Worm (Caenorhabditis elegans) whole organism, early embryonic: Measurements from ENCODE around the gene slc-36.1.

Experiments
- B0310.2 ChIP-seq: sonication (generic microtip); optimal IDR thresholded peaks from 2 replicates; lab custom pipeline; 2016; ENCODE audit warnings: mild to moderate bottlenecking, missing genetic modification characterization, missing compliant biosample characterization
- F13C5.2 ChIP-seq: sonication (generic microtip); optimal IDR thresholded peaks from 2 replicates; lab custom pipeline; 2017; ENCODE audit warnings: mild to moderate bottlenecking, missing genetic modification characterization, inconsistent platforms, missing compliant biosample characterization
- aly-1 ChIP-seq: sonication (generic microtip); optimal IDR thresholded peaks from 2 replicates; lab custom pipeline; 2016; ENCODE audit warnings: missing genetic modification characterization, missing compliant biosample characterization
- ama-1 ChIP-seq: fragments of 150-350 bp; optimal IDR thresholded peaks from 2 replicates; lab custom pipeline; 2014
- ceh-13 ChIP-seq: fragments of 200-800 bp; sonication (Bioruptor generic); optimal IDR thresholded peaks from 2 replicates; lab custom pipeline; 2018; ENCODE audit warnings: mild to moderate bottlenecking, missing genetic modification characterization, missing compliant biosample characterization
- ceh-36 ChIP-seq: sonication (generic microtip); optimal IDR thresholded peaks from 2 replicates; lab custom pipeline; 2016; ENCODE audit warnings: missing genetic modification characterization, inconsistent platforms, missing compliant biosample characterization
- ets-7 ChIP-seq: sonication (generic microtip); optimal IDR thresholded peaks from 2 replicates; lab custom pipeline; 2016; ENCODE audit warnings: missing genotype, missing genetic modification characterization, missing compliant biosample characterization
- flt-1 ChIP-seq: fragments of 200-800 bp; sonication (Bioruptor generic); IDR thresholded peaks from 2 replicates; pipeline ENCODE4 v1.3.6; 2022; ENCODE audit warnings: missing genetic modification characterization, missing compliant biosample characterization
- hmbx-1 ChIP-seq: sonication (generic microtip); optimal IDR thresholded peaks from 2 replicates; lab custom pipeline; 2016; ENCODE audit warnings: mild to moderate bottlenecking, missing genetic modification characterization, missing compliant biosample characterization
- hmg-4 ChIP-seq: fragments of 200-800 bp; sonication (Bioruptor generic); optimal IDR thresholded peaks from 2 replicates; lab custom pipeline; 2018; ENCODE audit warnings: mild to moderate bottlenecking, missing genetic modification characterization, missing compliant biosample characterization
- hnd-1 ChIP-seq: sonication (generic microtip); optimal IDR thresholded peaks from 2 replicates; lab custom pipeline; 2016; ENCODE audit warnings: missing genetic modification characterization, missing compliant biosample characterization
- pes-1 ChIP-seq: fragments of 200-800 bp; sonication (Bioruptor generic); IDR thresholded peaks from 2 replicates; pipeline ENCODE4 v1.3.6; 2022; ENCODE audit warnings: missing genetic modification reagents, missing genetic modification characterization, missing compliant biosample characterization
- scrt-1 ChIP-seq: fragments of 200-800 bp; sonication (Bioruptor generic); IDR thresholded peaks from 2 replicates; pipeline ENCODE4 v1.3.6; 2022; ENCODE audit warnings: missing genetic modification characterization, missing compliant biosample characterization
- sea-1 ChIP-seq: fragments of 200-800 bp; sonication (Bioruptor generic); conservative IDR thresholded peaks from 2 replicates; pipeline ENCODE4 v1.3.6; 2022; ENCODE audit warnings: missing genetic modification characterization, missing compliant biosample characterization
- tbx-11 ChIP-seq: fragments of 200-800 bp; sonication (Bioruptor generic); IDR thresholded peaks from 2 replicates; pipeline ENCODE4 v1.3.6; 2022; ENCODE audit warnings: missing genetic modification characterization, missing compliant biosample characterization
- tbx-37 ChIP-seq: fragments of 200-800 bp; sonication (Bioruptor generic); conservative IDR thresholded peaks from 2 replicates; pipeline ENCODE4 v1.3.6; 2022; ENCODE audit warnings: missing genetic modification reagents, missing genetic modification characterization, missing compliant biosample characterization
- tra-4 ChIP-seq: sonication (generic microtip); optimal IDR thresholded peaks from 2 replicates; lab custom pipeline; 2017; ENCODE audit warnings: missing genetic modification characterization, missing compliant biosample characterization

The slc-36.1 gene

ce11 chrIII:13307107-13307506 is at the start of gene slc-36.1, which contains the start of gene klp-19:
TSS of gene slc-36.1 (plus strand) at chrIII:13307502.
TSS of gene klp-19 (minus strand) at chrIII:13307259.
- TF ChIP-seq F13C5.2 (peak; percentile 19), ama-1 (lab: Kevin White, UChicago) (no peak)

- TF ChIP-seq hmg-4 (peak; percentile 30), hmbx-1 (tag; lab: Kevin White, UChicago) (no peak), scrt-1 (GFP tag; lab: Robert Waterston, UW) (no peak)
Measured at ce11 chrIII:13258163-13258562, 49.1 kb upstream of the slc-36.1 start.

- no peak for TF ChIP-seq hmg-4
- TF ChIP-seq ceh-13 (GFP tag; lab: Kevin White, UChicago), result no peak
- 0 out of 2 replicates have a peak, but pooled peaks have one; percentile 25 for TF ChIP-seq pes-1 (GFP tag; lab: Robert Waterston, UW)
- no peak for TF ChIP-seq hnd-1 (tag; lab: Kevin White, UChicago)
- TF ChIP-seq B0310.2 (tag; lab: Kevin White, UChicago), result no peak
- TF ChIP-seq tbx-37 (GFP tag; lab: Robert Waterston, UW), result no peak
- no peak for TF ChIP-seq aly-1 (tag; lab: Kevin White, UChicago)
- TF ChIP-seq ceh-36 (tag; lab: Kevin White, UChicago), result no peak
Measured at ce11 chrIII:13258752-13259151, 48.5 kb upstream of the slc-36.1 start.

ce11 chrIII:13260344-13260743 is 47.0 kb upstream of the slc-36.1 start:
- no peak for TF ChIP-seq pes-1 (GFP tag; lab: Robert Waterston, UW)

- no peak for TF ChIP-seq hmbx-1 (tag; lab: Kevin White, UChicago)
- TF ChIP-seq hnd-1 (tag; lab: Kevin White, UChicago), result no peak
- no peak for TF ChIP-seq tra-4
- no peak for TF ChIP-seq scrt-1 (GFP tag; lab: Robert Waterston, UW)
- no peak for TF ChIP-seq sea-1 (GFP tag; lab: Robert Waterston, UW)
- no peak for TF ChIP-seq F13C5.2
- no peak for TF ChIP-seq B0310.2 (tag; lab: Kevin White, UChicago)
Measured at ce11 chrIII:13262987-13263386, 44.3 kb upstream of the slc-36.1 start, which contains the start of gene F56A8.4. TSS of gene F56A8.4 (plus strand) at chrIII:13263287.

ce11 chrIII:13265566-13265965 is 41.7 kb upstream of the slc-36.1 start, which contains the start of gene F56A8.5:
TSS of gene F56A8.5 (plus strand) at chrIII:13265866.
- no peak for TF ChIP-seq hmg-4
- TF ChIP-seq flt-1 (GFP tag; lab: Robert Waterston, UW), result no peak
- no peak for TF ChIP-seq pes-1 (GFP tag; lab: Robert Waterston, UW)
- TF ChIP-seq ets-7 (tag; lab: Kevin White, UChicago), result no peak
- TF ChIP-seq hnd-1 (tag; lab: Kevin White, UChicago), result no peak
- no peak for TF ChIP-seq tbx-11 (GFP tag; lab: Robert Waterston, UW)
- TF ChIP-seq tbx-37 (GFP tag; lab: Robert Waterston, UW), result no peak
- TF ChIP-seq aly-1 (tag; lab: Kevin White, UChicago), result no peak

- TF ChIP-seq ets-7 (tag; lab: Kevin White, UChicago) (no peak), ceh-36 (tag; lab: Kevin White, UChicago) (no peak), sea-1 (GFP tag; lab: Robert Waterston, UW) (no peak), hmg-4 (no peak), tbx-37 (GFP tag; lab: Robert Waterston, UW) (no peak), flt-1 (GFP tag; lab: Robert Waterston, UW) (no peak), tra-4 (no peak), B0310.2 (tag; lab: Kevin White, UChicago) (no peak)
Measured at ce11 chrIII:13267046-13267445, 40.3 kb upstream of the slc-36.1 start.

ce11 chrIII:13268856-13269255 is 38.4 kb upstream of the slc-36.1 start, which contains the start of gene cpf-2:
TSS of gene cpf-2 (minus strand) at chrIII:13268883.
- TF ChIP-seq ceh-36 (tag; lab: Kevin White, UChicago) (peak; percentile 51), hmg-4 (peak; percentile 73), tbx-11 (GFP tag; lab: Robert Waterston, UW) (peak; percentile 65; the same call in 1 of the 2 replicates), hnd-1 (tag; lab: Kevin White, UChicago) (peak; percentile 13), ets-7 (tag; lab: Kevin White, UChicago) (no peak), F13C5.2 (peak; percentile 93), ceh-13 (GFP tag; lab: Kevin White, UChicago) (peak; percentile 33), tra-4 (peak; percentile 12), pes-1 (GFP tag; lab: Robert Waterston, UW) (peak; percentile 75), sea-1 (GFP tag; lab: Robert Waterston, UW) (peak; percentile 80), hmbx-1 (tag; lab: Kevin White, UChicago) (peak; percentile 33), ama-1 (lab: Kevin White, UChicago) (no peak), tbx-37 (GFP tag; lab: Robert Waterston, UW) (peak; percentile 55; the same call in 1 of the 2 replicates), flt-1 (GFP tag; lab: Robert Waterston, UW) (peak; percentile 64), scrt-1 (GFP tag; lab: Robert Waterston, UW) (peak; percentile 57; the same call in 1 of the 2 replicates), aly-1 (tag; lab: Kevin White, UChicago) (peak; percentile 44), B0310.2 (tag; lab: Kevin White, UChicago) (peak; percentile 33)

- no peak for TF ChIP-seq sea-1 (GFP tag; lab: Robert Waterston, UW)
- no peak for TF ChIP-seq B0310.2 (tag; lab: Kevin White, UChicago)
- TF ChIP-seq ets-7 (tag; lab: Kevin White, UChicago), result no peak
- no peak for TF ChIP-seq flt-1 (GFP tag; lab: Robert Waterston, UW)
- TF ChIP-seq hmbx-1 (tag; lab: Kevin White, UChicago), result no peak
- no peak for TF ChIP-seq ceh-36 (tag; lab: Kevin White, UChicago)
- TF ChIP-seq ama-1 (lab: Kevin White, UChicago), result no peak
- no peak for TF ChIP-seq ceh-13 (GFP tag; lab: Kevin White, UChicago)
- TF ChIP-seq tbx-11 (GFP tag; lab: Robert Waterston, UW), result no peak
- TF ChIP-seq tbx-37 (GFP tag; lab: Robert Waterston, UW), result no peak
- TF ChIP-seq hnd-1 (tag; lab: Kevin White, UChicago), result no peak
- no peak for TF ChIP-seq aly-1 (tag; lab: Kevin White, UChicago)
- TF ChIP-seq pes-1 (GFP tag; lab: Robert Waterston, UW), result no peak
- no peak for TF ChIP-seq tra-4
- no peak for TF ChIP-seq scrt-1 (GFP tag; lab: Robert Waterston, UW)
- TF ChIP-seq hmg-4, result no peak
Measured at ce11 chrIII:13270896-13271295, 36.4 kb upstream of the slc-36.1 start.
